Worm (Caenorhabditis elegans): ENCODE data around the gene Y61A9LA.3.

DNA sequence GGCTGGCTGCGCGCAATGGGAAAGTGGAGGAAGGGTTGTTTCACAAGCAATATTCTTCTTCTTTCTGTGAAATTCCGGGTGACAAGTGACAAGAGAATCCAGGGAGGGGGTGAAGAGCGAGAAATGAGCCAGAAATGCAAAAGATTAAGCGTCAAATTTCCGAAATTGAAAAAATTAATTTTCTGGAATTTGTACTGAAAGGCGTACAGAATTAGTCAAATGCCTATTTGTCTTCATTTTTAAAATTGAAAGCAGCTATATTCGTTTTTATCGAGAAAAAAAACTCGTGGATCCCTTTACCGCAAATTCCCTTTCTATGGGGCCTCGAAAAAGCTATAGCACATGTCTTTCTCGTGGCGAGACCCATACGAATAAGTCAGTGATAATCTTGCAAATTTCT is 35.2 kb upstream of the Y61A9LA.3 start:
- TF ChIP-seq T22C8.4 (GFP tag; IDR thresholded peaks at IDR 0.05) (no peak), ref-1 (GFP tag; conservative IDR thresholded peaks at IDR 0.05) (no peak), cog-1 (tag; optimal IDR thresholded peaks at IDR 0.05) (no peak), ztf-29 (GFP tag; IDR thresholded peaks at IDR 0.05) (no peak), klf-2 (GFP tag; conservative IDR thresholded peaks at IDR 0.05) (no peak), med-1 (GFP tag; optimal IDR thresholded peaks at IDR 0.05; ENCODE audit: insufficient read depth) (no peak)

All from whole organism, midembryonic.